Worm (Caenorhabditis elegans) whole organism, L2 larva: ENCODE data around the gene D1046.16.

Experiments used
- C34F6.9 ChIP-seq: fragments of 150-350 bp; optimal IDR thresholded peaks from 2 replicates; lab custom pipeline; 2014; ENCODE audit warnings: missing biosample characterization, missing genetic modification characterization
- F13H6.1 ChIP-seq: sonication (generic microtip); optimal IDR thresholded peaks from 2 replicates; lab custom pipeline; 2016; ENCODE audit warnings: missing genetic modification characterization, missing compliant biosample characterization
- R02D3.7 ChIP-seq: fragments of 150-350 bp; optimal IDR thresholded peaks from 2 replicates; lab custom pipeline; 2014; ENCODE audit warnings: missing biosample characterization, missing genetic modification characterization
- Y55F3AM.14 ChIP-seq: fragments of 200-800 bp; sonication (Bioruptor generic); optimal IDR thresholded peaks from 2 replicates; lab custom pipeline; 2018; ENCODE audit warnings: mild to moderate bottlenecking, missing genetic modification characterization, missing compliant biosample characterization
- ZK546.5 ChIP-seq: sonication (generic microtip); optimal IDR thresholded peaks from 2 replicates; lab custom pipeline; 2017; ENCODE audit warnings: missing biosample characterization, missing genetic modification characterization
- alr-1 ChIP-seq: fragments of 150-350 bp; optimal IDR thresholded peaks from 2 replicates; lab custom pipeline; 2014; ENCODE audit warnings: missing biosample characterization, missing genetic modification characterization
- aly-2 ChIP-seq: fragments of 150-350 bp; optimal IDR thresholded peaks from 2 replicates; lab custom pipeline; 2014; ENCODE audit warnings: missing biosample characterization, missing genetic modification characterization
- ama-1 ChIP-seq: fragments of 150-350 bp; optimal IDR thresholded peaks from 2 replicates; lab custom pipeline; 2018; ENCODE audit warnings: inconsistent platforms
- blmp-1 ChIP-seq: sonication (generic microtip); optimal IDR thresholded peaks from 2 replicates; lab custom pipeline; 2017; ENCODE audit warnings: missing genetic modification characterization, mild to moderate bottlenecking, missing compliant biosample characterization, antibody characterized with exemption, moderate library complexity; ENCODE audit not compliant: insufficient read depth
- ceh-16 ChIP-seq: fragments of 150-350 bp; optimal IDR thresholded peaks from 2 replicates; lab custom pipeline; 2014; ENCODE audit warnings: missing biosample characterization, missing genetic modification characterization
- ceh-82 ChIP-seq: fragments of 150-350 bp; optimal IDR thresholded peaks from 2 replicates; lab custom pipeline; 2014; ENCODE audit warnings: missing biosample characterization, missing genetic modification characterization
- crh-2 ChIP-seq: sonication (generic microtip); optimal IDR thresholded peaks from 2 replicates; lab custom pipeline; 2017; ENCODE audit warnings: missing biosample characterization, missing genetic modification characterization
- dmd-4 ChIP-seq: sonication (generic microtip); optimal IDR thresholded peaks from 2 replicates; lab custom pipeline; 2017; ENCODE audit warnings: missing biosample characterization, missing genetic modification characterization
- egl-27 ChIP-seq: sonication (generic microtip); optimal IDR thresholded peaks from 3 replicates; lab custom pipeline; 2017; ENCODE audit warnings: missing biosample characterization, missing genetic modification reagents, missing genetic modification characterization
- elt-1 ChIP-seq: fragments of 150-350 bp; optimal IDR thresholded peaks from 2 replicates; lab custom pipeline; 2014; ENCODE audit warnings: missing biosample characterization, missing genetic modification characterization
- elt-3 ChIP-seq: sonication (generic microtip); optimal IDR thresholded peaks from 2 replicates; lab custom pipeline; 2017; ENCODE audit warnings: missing biosample characterization, missing genetic modification characterization
- fos-1 ChIP-seq: fragments of 150-350 bp; optimal IDR thresholded peaks from 2 replicates; lab custom pipeline; 2014; ENCODE audit warnings: missing biosample characterization, missing genetic modification characterization
- gmeb-1 ChIP-seq: fragments of 150-350 bp; optimal IDR thresholded peaks from 2 replicates; lab custom pipeline; 2014; ENCODE audit warnings: missing biosample characterization, missing genetic modification characterization
- lin-11 ChIP-seq: fragments of 150-350 bp; sonication (generic microtip); optimal IDR thresholded peaks from 2 replicates; lab custom pipeline; 2014; ENCODE audit warnings: missing biosample characterization, missing genetic modification characterization, inconsistent platforms, mixed read lengths
- lin-13 ChIP-seq: fragments of 150-350 bp; optimal IDR thresholded peaks from 2 replicates; lab custom pipeline; 2014; ENCODE audit warnings: missing biosample characterization, missing genetic modification reagents, missing genetic modification characterization
- lin-39 ChIP-seq: fragments of 150-350 bp; optimal IDR thresholded peaks from 2 replicates; lab custom pipeline; 2014; ENCODE audit warnings: missing biosample characterization, missing genetic modification reagents, missing genetic modification characterization
- lsy-2 ChIP-seq, 2 experiments: fragments of 150-350 bp in 1 of 2; sonication (generic microtip) in 1 of 2; optimal IDR thresholded peaks; 2 replicates each; lab custom pipeline; 2014 to 2017; ENCODE audit warnings: missing biosample characterization in 2 of 2, missing genetic modification characterization in 2 of 2
- mab-5 ChIP-seq: fragments of 150-350 bp; optimal IDR thresholded peaks from 2 replicates; lab custom pipeline; 2014; ENCODE audit warnings: missing biosample characterization, missing genetic modification characterization
- mbf-1 ChIP-seq: sonication (generic microtip); optimal IDR thresholded peaks from 2 replicates; lab custom pipeline; 2017; ENCODE audit warnings: missing biosample characterization, missing genetic modification characterization
- mdl-1 ChIP-seq, 2 experiments: fragments of 150-350 bp in 1 of 2; sonication (generic microtip) in 1 of 2; optimal IDR thresholded peaks; 2 replicates each; lab custom pipeline; 2017; ENCODE audit warnings: missing biosample characterization in 2 of 2, missing genetic modification characterization in 2 of 2
- nhr-10 ChIP-seq: sonication (generic microtip); optimal IDR thresholded peaks from 2 replicates; lab custom pipeline; 2017; ENCODE audit warnings: missing biosample characterization, missing genetic modification characterization
- nhr-11 ChIP-seq: fragments of 150-350 bp; optimal IDR thresholded peaks from 2 replicates; lab custom pipeline; 2014; ENCODE audit warnings: missing biosample characterization, missing genetic modification characterization
- nhr-12 ChIP-seq: fragments of 150-350 bp; optimal IDR thresholded peaks from 2 replicates; lab custom pipeline; 2014; ENCODE audit warnings: missing biosample characterization, missing genetic modification characterization
- nhr-129 ChIP-seq: fragments of 150-350 bp; optimal IDR thresholded peaks from 2 replicates; lab custom pipeline; 2014; ENCODE audit warnings: missing biosample characterization, missing genetic modification characterization
- nhr-21 ChIP-seq: fragments of 150-350 bp; optimal IDR thresholded peaks from 2 replicates; lab custom pipeline; 2014; ENCODE audit warnings: missing biosample characterization, missing genetic modification characterization
- nhr-23 ChIP-seq: fragments of 150-350 bp; optimal IDR thresholded peaks from 2 replicates; lab custom pipeline; 2014; ENCODE audit warnings: missing biosample characterization, missing genetic modification reagents, missing genetic modification characterization
- nhr-237 ChIP-seq: fragments of 150-350 bp; optimal IDR thresholded peaks from 2 replicates; lab custom pipeline; 2014; ENCODE audit warnings: missing biosample characterization, missing genetic modification characterization
- nhr-25 ChIP-seq: fragments of 150-350 bp; sonication (generic microtip); optimal IDR thresholded peaks from 3 replicates; lab custom pipeline; 2014; ENCODE audit warnings: missing biosample characterization, missing genetic modification characterization
- nhr-6 ChIP-seq: fragments of 150-350 bp; optimal IDR thresholded peaks from 2 replicates; lab custom pipeline; 2014; ENCODE audit warnings: missing biosample characterization, missing genetic modification characterization
- nhr-77 ChIP-seq: fragments of 150-350 bp; optimal IDR thresholded peaks from 2 replicates; lab custom pipeline; 2014; ENCODE audit warnings: missing biosample characterization, missing genetic modification characterization
- peb-1 ChIP-seq: fragments of 150-350 bp; optimal IDR thresholded peaks from 2 replicates; lab custom pipeline; 2014; ENCODE audit warnings: missing biosample characterization, missing genetic modification characterization
- sem-4 ChIP-seq: fragments of 150-350 bp; optimal IDR thresholded peaks from 2 replicates; lab custom pipeline; 2014; ENCODE audit warnings: missing biosample characterization, missing genetic modification reagents, missing genetic modification characterization
- skn-1 ChIP-seq: sonication (generic microtip); optimal IDR thresholded peaks from 2 replicates; lab custom pipeline; 2017; ENCODE audit warnings: missing biosample characterization, missing genetic modification characterization
- sma-3 ChIP-seq: sonication (generic microtip); optimal IDR thresholded peaks from 2 replicates; lab custom pipeline; 2016; ENCODE audit warnings: missing genetic modification reagents, missing genetic modification characterization, missing compliant biosample characterization
- sma-9 ChIP-seq, 2 experiments: fragments of 150-350 bp in 1 of 2; sonication (generic microtip) in 1 of 2; optimal IDR thresholded peaks; 2 replicates each; lab custom pipeline; 2014 to 2016; ENCODE audit warnings: missing genetic modification characterization in 2 of 2, mild to moderate bottlenecking in 1 of 2, missing biosample characterization in 1 of 2, missing compliant biosample characterization in 1 of 2, missing genetic modification reagents in 1 of 2, moderate library complexity in 1 of 2
- snpc-4 ChIP-seq: fragments of 150-350 bp; optimal IDR thresholded peaks from 2 replicates; lab custom pipeline; 2014; ENCODE audit warnings: missing biosample characterization, missing genetic modification characterization
- unc-39 ChIP-seq: fragments of 150-350 bp; optimal IDR thresholded peaks from 2 replicates; lab custom pipeline; 2014; ENCODE audit warnings: missing biosample characterization, missing genetic modification characterization
- unc-55 ChIP-seq: fragments of 150-350 bp; sonication (generic microtip); optimal IDR thresholded peaks from 3 replicates; lab custom pipeline; 2014; ENCODE audit warnings: missing biosample characterization, missing genetic modification reagents, missing genetic modification characterization
- unc-62 ChIP-seq: fragments of 150-350 bp; optimal IDR thresholded peaks from 2 replicates; lab custom pipeline; 2014; ENCODE audit warnings: missing biosample characterization, missing genetic modification reagents, missing genetic modification characterization
- zag-1 ChIP-seq: fragments of 150-350 bp; optimal IDR thresholded peaks from 2 replicates; lab custom pipeline; 2014; ENCODE audit warnings: missing biosample characterization, missing genetic modification characterization
- ztf-1 ChIP-seq: fragments of 200-800 bp; sonication (Bioruptor generic); conservative IDR thresholded peaks from 2 replicates; pipeline ENCODE4 v1.3.6; 2022; ENCODE audit warnings: missing genetic modification characterization, missing compliant biosample characterization
- ztf-11 ChIP-seq: sonication (generic microtip); optimal IDR thresholded peaks from 2 replicates; lab custom pipeline; 2017; ENCODE audit warnings: missing biosample characterization, missing genetic modification characterization
- ztf-4 ChIP-seq: fragments of 150-350 bp; optimal IDR thresholded peaks from 2 replicates; lab custom pipeline; 2014; ENCODE audit warnings: missing biosample characterization, missing genetic modification characterization

The D1046.16 gene

DNA sequence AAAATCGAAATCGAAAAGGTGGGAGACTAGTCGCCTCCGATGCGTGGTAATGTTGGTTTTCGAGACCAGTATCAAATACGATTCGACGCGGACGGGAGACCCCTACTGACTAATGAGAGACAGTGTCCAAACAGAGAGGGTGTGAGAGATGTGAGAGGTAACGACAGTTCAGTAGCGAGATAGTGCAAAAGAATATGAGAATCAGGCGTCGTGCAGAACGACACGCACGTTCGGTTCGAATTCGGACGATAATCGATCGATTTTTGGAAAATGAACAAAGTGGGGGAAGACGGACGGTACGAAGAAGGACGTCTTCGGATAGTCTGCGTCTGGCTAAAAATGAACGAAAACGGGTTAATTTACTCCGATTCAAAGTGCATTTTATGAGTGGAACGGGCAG, at the start of gene D1046.16:
D1046.16 (plus strand) TSS at position 195 of the 400 bp plus-strand sequence.
- TF ChIP-seq sma-9 (GFP tag; optimal IDR thresholded peaks at IDR 0.05; lab: Kevin White, UChicago) = no peak
- TF ChIP-seq sma-9 (tag; optimal IDR thresholded peaks at IDR 0.05; lab: Kevin White, UChicago) = no peak
- TF ChIP-seq Y55F3AM.14 (GFP tag; lab: Kevin White, UChicago) = no peak
- no peak for TF ChIP-seq nhr-21 (tag; lab: Kevin White, UChicago)
- TF ChIP-seq R02D3.7 (tag; lab: Kevin White, UChicago) = no peak
- no peak for TF ChIP-seq nhr-77
- TF ChIP-seq nhr-11 = no peak
- peak; percentile 41 for TF ChIP-seq crh-2
- TF ChIP-seq ztf-11 (tag; lab: Kevin White, UChicago) = no peak
- peak; percentile 7 for TF ChIP-seq egl-27 (tag; lab: Kevin White, UChicago)
- no peak for TF ChIP-seq unc-62 (GFP tag; lab: Kevin White, UChicago)
- TF ChIP-seq F13H6.1 (tag; lab: Kevin White, UChicago) = peak; percentile 55
- TF ChIP-seq nhr-129 (tag; lab: Kevin White, UChicago) = peak; percentile 70
- TF ChIP-seq ceh-16 = no peak
- TF ChIP-seq alr-1 (tag; lab: Kevin White, UChicago) = no peak
- TF ChIP-seq ama-1 (lab: Kevin White, UChicago) = no peak
- no peak for TF ChIP-seq gmeb-1 (tag; lab: Kevin White, UChicago)
- TF ChIP-seq nhr-237 (tag; lab: Kevin White, UChicago) = no peak
- TF ChIP-seq sma-3 (GFP tag; lab: Kevin White, UChicago) = peak; percentile 44
- TF ChIP-seq lin-39 = no peak
- TF ChIP-seq elt-3 (tag; lab: Kevin White, UChicago) = no peak
- no peak for TF ChIP-seq ZK546.5
- TF ChIP-seq snpc-4 (tag; lab: Kevin White, UChicago) = no peak
- TF ChIP-seq nhr-25 = peak; percentile 65
- TF ChIP-seq mbf-1 (tag; lab: Kevin White, UChicago) = no peak
- no peak for TF ChIP-seq peb-1 (tag; lab: Kevin White, UChicago)
- no peak for TF ChIP-seq aly-2 (tag; lab: Kevin White, UChicago)
- no peak for TF ChIP-seq unc-39 (tag; lab: Kevin White, UChicago)
- TF ChIP-seq elt-1 (tag; lab: Kevin White, UChicago) = no peak
- no peak for TF ChIP-seq ztf-4 (tag; lab: Kevin White, UChicago)
- TF ChIP-seq blmp-1 (tag; lab: Kevin White, UChicago) = peak; percentile 43
- TF ChIP-seq lin-13 (GFP tag; lab: Kevin White, UChicago) = no peak
- TF ChIP-seq ceh-82 = no peak
- no peak for TF ChIP-seq skn-1 (tag; lab: Kevin White, UChicago)
- TF ChIP-seq zag-1 (tag; lab: Kevin White, UChicago) = no peak
- TF ChIP-seq nhr-6 (tag; lab: Kevin White, UChicago) = no peak
- TF ChIP-seq ztf-1 (GFP tag; lab: Robert Waterston, UW) = no peak
- TF ChIP-seq sem-4 (tag; lab: Kevin White, UChicago) = no peak
- no peak for TF ChIP-seq C34F6.9 (tag; lab: Kevin White, UChicago)
- TF ChIP-seq dmd-4 = no peak
- TF ChIP-seq nhr-12 = no peak
- no peak for TF ChIP-seq mab-5 (tag; lab: Kevin White, UChicago)
- TF ChIP-seq nhr-23 (tag; lab: Kevin White, UChicago) = no peak
- TF ChIP-seq nhr-10 (tag; lab: Kevin White, UChicago) = no peak
- no peak for TF ChIP-seq lin-11
- TF ChIP-seq mdl-1 (tag; optimal IDR thresholded peaks at IDR 0.05; lab: Kevin White, UChicago) = no peak
- no peak for TF ChIP-seq unc-55 (GFP tag; lab: Kevin White, UChicago)
- TF ChIP-seq fos-1 (tag; lab: Kevin White, UChicago) = peak; percentile 56
- TF ChIP-seq lsy-2 (tag; optimal IDR thresholded peaks at IDR 0.05; lab: Kevin White, UChicago) = peak in 1 of 2 experiments; percentile 0
- TF ChIP-seq, all 48 proteins: peak for 9
